Fruit fly (Drosophila melanogaster): ENCODE results near the gene mRpS6.

Gene mRpS6

dm6 chr3L:4412974-4413373 is 48.6 kb downstream of the mRpS6 start (continued):
- TF ChIP-seq CG6689 (GFP tag; IDR thresholded peaks at IDR 0.05) (peak; percentile 66), CG16863 (GFP tag; optimal IDR thresholded peaks at IDR 0.05) (no peak), Tbp (GFP tag; optimal IDR thresholded peaks at IDR 0.05) (no peak), Dp (GFP tag; optimal IDR thresholded peaks at IDR 0.05) (no peak), CG6683 (GFP tag; optimal IDR thresholded peaks at IDR 0.05) (no peak), HmgD (GFP tag; optimal IDR thresholded peaks at IDR 0.05) (no peak), CG17802 (tag; optimal IDR thresholded peaks at IDR 0.05) (no peak), CG7271 (tag; optimal IDR thresholded peaks at IDR 0.05) (no peak), shn (GFP tag; optimal IDR thresholded peaks at IDR 0.05) (peak; percentile 17), lbe (GFP tag; optimal IDR thresholded peaks at IDR 0.05) (no peak), dati (GFP tag; IDR thresholded peaks at IDR 0.05) (no peak), wek (GFP tag; optimal IDR thresholded peaks at IDR 0.05) (no peak), CG31365 (tag; optimal IDR thresholded peaks at IDR 0.05) (no peak), Hr51 (GFP tag; optimal IDR thresholded peaks at IDR 0.05) (peak in 1 of 2 experiments; percentile 42), Pdp1 (GFP tag; optimal IDR thresholded peaks at IDR 0.05) (peak; percentile 13 to 55), Sry-δ (GFP tag; optimal IDR thresholded peaks at IDR 0.05) (no peak), CG2875 (GFP tag; optimal IDR thresholded peaks at IDR 0.05) (peak; percentile 25), jing (GFP tag; optimal IDR thresholded peaks at IDR 0.05) (peak; percentile 24), CG9727 (GFP tag; optimal IDR thresholded peaks at IDR 0.05) (peak; percentile 27), CG4617 (GFP tag; optimal IDR thresholded peaks at IDR 0.05; ENCODE audit: borderline replicate concordance) (peak; percentile 2), zen (tag; optimal IDR thresholded peaks at IDR 0.05) (no peak), CG1792 (GFP tag; optimal IDR thresholded peaks at IDR 0.05) (no peak), nerfin-2 (GFP tag; IDR thresholded peaks at IDR 0.05; ENCODE audit: partially characterized antibody) (no peak), CG17361 (GFP tag; IDR thresholded peaks at IDR 0.05) (no peak), CG15601 (tag; optimal IDR thresholded peaks at IDR 0.05) (no peak), CG12104 (GFP tag; optimal IDR thresholded peaks at IDR 0.05) (no peak), CG18011 (GFP tag; optimal IDR thresholded peaks at IDR 0.05) (no peak), NFAT (GFP tag; IDR thresholded peaks at IDR 0.05) (peak; percentile 70), Antp (GFP tag; optimal IDR thresholded peaks at IDR 0.05) (peak; percentile 22), Meics (GFP tag; optimal IDR thresholded peaks at IDR 0.05) (peak; percentile 43), pfk (GFP tag; optimal IDR thresholded peaks at IDR 0.05) (no peak), Dad (GFP tag; optimal IDR thresholded peaks at IDR 0.05) (peak; percentile 19), MESR4 (GFP tag; optimal IDR thresholded peaks at IDR 0.05) (no peak), Neu2 (GFP tag; optimal IDR thresholded peaks at IDR 0.05; ENCODE audit: borderline replicate concordance) (no peak), mam (GFP tag; optimal IDR thresholded peaks at IDR 0.05) (peak; percentile 60), Hey (tag; optimal IDR thresholded peaks at IDR 0.05) (no peak), lilli (GFP tag; optimal IDR thresholded peaks at IDR 0.05) (peak; percentile 45), HmgZ (tag; optimal IDR thresholded peaks at IDR 0.05) (no peak), bsh (GFP tag; optimal IDR thresholded peaks at IDR 0.05) (peak in 1 of 2 experiments; percentile 42), CG11504 (tag; optimal IDR thresholded peaks at IDR 0.05) (peak; percentile 8), vfl (GFP tag; optimal IDR thresholded peaks at IDR 0.05) (no peak), lov (optimal IDR thresholded peaks at IDR 0.05) (no peak), lov (GFP tag; IDR thresholded peaks at IDR 0.05) (no peak), Nf-YC (tag; optimal IDR thresholded peaks at IDR 0.05) (no peak), hbn (GFP tag; IDR thresholded peaks at IDR 0.05; ENCODE audit: partially characterized antibody) (no peak), pnt (GFP tag; optimal IDR thresholded peaks at IDR 0.05) (peak; percentile 22), ato (GFP tag; IDR thresholded peaks at IDR 0.05; ENCODE audit: partially characterized antibody) (no peak), z (GFP tag; IDR thresholded peaks at IDR 0.05) (no peak), psq (GFP tag; optimal IDR thresholded peaks at IDR 0.05) (no peak), Kr (GFP tag; optimal IDR thresholded peaks at IDR 0.05) (no peak), CG12155 (GFP tag; optimal IDR thresholded peaks at IDR 0.05) (peak; percentile 31)
